Fruit fly (Drosophila melanogaster) whole organism, pupa: ENCODE measurements around the gene CG8861.

Experiments
- CG10348 ChIP-seq: fragments of 200-800 bp; sonication (Bioruptor generic); IDR thresholded peaks from 2 replicates; pipeline ENCODE4 v1.3.6; 2022; ENCODE audit warnings: missing biosample characterization, missing genetic modification characterization
- CG12605 ChIP-seq: fragments of 200-800 bp; sonication (Bioruptor generic); IDR thresholded peaks from 2 replicates; pipeline ENCODE4 v1.3.6; 2022; ENCODE audit warnings: missing biosample characterization, missing genetic modification characterization
- EcR ChIP-seq: fragments of 200-800 bp; sonication (Bioruptor generic); optimal IDR thresholded peaks from 3 replicates; lab custom pipeline; 2019; ENCODE audit warnings: missing biosample characterization, missing genetic modification characterization, mild to moderate bottlenecking, moderate library complexity, missing genetic modification reagents

dm6 chr3R:9352595-9353275 is 24.4 kb upstream of the CG8861 start:
- TF ChIP-seq CG12605 (GFP tag; lab: Robert Waterston, UW) = no peak
- peak; percentile 58 for TF ChIP-seq EcR (GFP tag; lab: Kevin White, UChicago)
- TF ChIP-seq CG10348 = no peak
